Worm (Caenorhabditis elegans): ENCODE measurements around the gene msd-2.

The msd-2 gene

DNA sequence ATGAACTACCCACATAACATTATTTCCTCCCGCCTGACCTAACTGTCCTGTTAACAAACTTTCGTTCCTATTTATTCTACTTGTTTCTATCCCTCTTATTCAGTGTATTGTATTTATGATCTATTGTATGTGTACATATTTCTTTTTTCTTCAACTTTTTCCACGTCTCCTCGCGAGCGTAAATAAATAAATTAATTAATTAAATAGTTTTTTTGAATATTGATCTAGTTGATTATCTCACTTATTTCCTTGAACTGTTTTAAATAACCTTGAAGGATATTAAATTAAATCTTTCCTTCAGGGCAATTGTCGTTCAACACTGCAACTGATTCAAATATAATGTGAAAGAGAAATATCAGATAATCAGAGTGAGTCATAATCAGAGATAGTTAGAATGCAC is 14.0 kb downstream of the msd-2 start, which contains the start of gene frk-1:
TSS of gene frk-1 (plus strand) at position 301 of the 400 bp plus-strand sequence.
- TF ChIP-seq pax-3 (tag; optimal IDR thresholded peaks at IDR 0.05) (no peak), snpc-4 (tag; optimal IDR thresholded peaks at IDR 0.05) (no peak), efl-3 (GFP tag; optimal IDR thresholded peaks at IDR 0.05) (no peak), nhr-28 (tag; optimal IDR thresholded peaks at IDR 0.05) (no peak), tlp-1 (tag; optimal IDR thresholded peaks at IDR 0.05) (no peak), egl-13 (tag; optimal IDR thresholded peaks at IDR 0.05) (no peak), ztf-11 (tag; optimal IDR thresholded peaks at IDR 0.05) (no peak), lin-35 (GFP tag; optimal IDR thresholded peaks at IDR 0.05) (no peak), nhr-77 (tag; optimal IDR thresholded peaks at IDR 0.05) (no peak), hpl-2 (GFP tag; optimal IDR thresholded peaks at IDR 0.05) (no peak), pag-3 (tag; optimal IDR thresholded peaks at IDR 0.05; ENCODE audit: borderline replicate concordance, insufficient read depth) (no peak), nhr-90 (tag; optimal IDR thresholded peaks at IDR 0.05; ENCODE audit: poor library complexity) (no peak), fkh-8 (tag; optimal IDR thresholded peaks at IDR 0.05) (no peak), C34B4.2 (tag; optimal IDR thresholded peaks at IDR 0.05) (no peak), C04F5.9 (tag; optimal IDR thresholded peaks at IDR 0.05) (no peak)

- TF ChIP-seq fkh-4 (tag; optimal IDR thresholded peaks at IDR 0.05; ENCODE audit: borderline replicate concordance): peak; percentile 58
- TF ChIP-seq lin-14 (GFP tag; optimal IDR thresholded peaks at IDR 0.05): peak; percentile 14
- no peak for TF ChIP-seq lin-39 (tag; optimal IDR thresholded peaks at IDR 0.05)
- TF ChIP-seq dsc-1 (tag; optimal IDR thresholded peaks at IDR 0.05): peak; percentile 83
Measured at ce11 chrIV:10046005-10046404, 17.1 kb downstream of the msd-2 start.

ce11 chrIV:10047108-10047507 is 18.2 kb downstream of the msd-2 start, which contains the start of gene T04B2.3:
Gene T04B2.3, plus strand, starts transcription at chrIV:10047408.
- TF ChIP-seq dsc-1 (tag; optimal IDR thresholded peaks at IDR 0.05) (no peak), zip-4 (GFP tag; optimal IDR thresholded peaks at IDR 0.05) (no peak)

ce11 chrIV:10048268-10048667 is 19.4 kb downstream of the msd-2 start:
- TF ChIP-seq lin-14 (GFP tag; optimal IDR thresholded peaks at IDR 0.05) (peak; percentile 72), blmp-1 (tag; optimal IDR thresholded peaks at IDR 0.05) (peak; percentile 18), snpc-4 (tag; optimal IDR thresholded peaks at IDR 0.05) (no peak), rnt-1 (tag; optimal IDR thresholded peaks at IDR 0.05) (peak; percentile 25), unc-86 (tag; optimal IDR thresholded peaks at IDR 0.05) (no peak), efl-1 (optimal IDR thresholded peaks at IDR 0.05) (no peak), efl-1 (GFP tag; optimal IDR thresholded peaks at IDR 0.05 in 1 of 2) (peak in 1 of 2 experiments; percentile 59)

- TF ChIP-seq nhr-28 (tag; optimal IDR thresholded peaks at IDR 0.05) (no peak), irx-1 (tag; optimal IDR thresholded peaks at IDR 0.05) (no peak), swsn-7 (tag; optimal IDR thresholded peaks at IDR 0.05) (no peak), ama-1 (optimal IDR thresholded peaks at IDR 0.05) (no peak), C16A3.4 (tag; optimal IDR thresholded peaks at IDR 0.05) (no peak), efl-3 (GFP tag; optimal IDR thresholded peaks at IDR 0.05) (no peak), egl-27 (tag; optimal IDR thresholded peaks at IDR 0.05) (no peak), unc-86 (tag; optimal IDR thresholded peaks at IDR 0.05) (no peak), egl-13 (tag; optimal IDR thresholded peaks at IDR 0.05) (no peak), zip-4 (GFP tag; optimal IDR thresholded peaks at IDR 0.05) (no peak), sox-4 (tag; optimal IDR thresholded peaks at IDR 0.05) (no peak), lin-13 (GFP tag; optimal IDR thresholded peaks at IDR 0.05) (no peak), xbp-1 (tag; optimal IDR thresholded peaks at IDR 0.05) (no peak), unc-62 (GFP tag; optimal IDR thresholded peaks at IDR 0.05) (no peak), tbx-2 (tag; optimal IDR thresholded peaks at IDR 0.05) (no peak), isw-1 (GFP tag; IDR thresholded peaks at IDR 0.05) (no peak), aha-1 (tag; optimal IDR thresholded peaks at IDR 0.05) (no peak)
Measured at ce11 chrIV:10051088-10051487, 22.2 kb downstream of the msd-2 start, which contains the start of gene T04B2.8. Gene T04B2.8, minus strand, starts transcription at chrIV:10051188.

All from whole organism, L1 larva.